Fruit fly (Drosophila melanogaster): ENCODE results near the gene spirit.

dm6 chrX:8554303-8554702, 19.1 kb downstream of the spirit start:
- TF ChIP-seq CG8478 (optimal IDR thresholded peaks at IDR 0.05) (no peak), pan (optimal IDR thresholded peaks at IDR 0.05) (no peak), usp (GFP tag; optimal IDR thresholded peaks at IDR 0.05) (no peak)
